Fruit fly (Drosophila melanogaster) whole organism, pupa: Measurements from ENCODE around the gene Zmynd10.

Experiments
- CG10348 ChIP-seq: fragments of 200-800 bp; sonication (Bioruptor generic); IDR thresholded peaks from 2 replicates; pipeline ENCODE4 v1.3.6; 2022; ENCODE audit warnings: missing biosample characterization, missing genetic modification characterization
- CG12605 ChIP-seq: fragments of 200-800 bp; sonication (Bioruptor generic); IDR thresholded peaks from 2 replicates; pipeline ENCODE4 v1.3.6; 2022; ENCODE audit warnings: missing biosample characterization, missing genetic modification characterization
- CG13204 ChIP-seq: fragments of 200-800 bp; sonication (Bioruptor generic); optimal IDR thresholded peaks from 2 replicates; lab custom pipeline; 2018; ENCODE audit warnings: missing biosample characterization, mild to moderate bottlenecking, missing genetic modification characterization, moderate library complexity
- CG14655 ChIP-seq: fragments of 200-800 bp; sonication (Bioruptor generic); optimal IDR thresholded peaks from 3 replicates; lab custom pipeline; 2017; ENCODE audit warnings: mild to moderate bottlenecking, missing biosample characterization, missing genetic modification reagents, missing genetic modification characterization
- CG32121 ChIP-seq: fragments of 200-800 bp; sonication (Bioruptor generic); IDR thresholded peaks from 2 replicates; pipeline ENCODE4 v1.3.6; 2022; ENCODE audit warnings: missing biosample characterization, missing genetic modification characterization
- CG4496 ChIP-seq: fragments of 200-800 bp; sonication (Bioruptor generic); IDR thresholded peaks from 3 replicates; pipeline ENCODE4 v1.3.6; 2022; ENCODE audit warnings: missing biosample characterization, missing genetic modification characterization
- CG9948 ChIP-seq: fragments of 200-800 bp; sonication (Bioruptor generic); optimal IDR thresholded peaks from 2 replicates; lab custom pipeline; 2018; ENCODE audit warnings: missing biosample characterization, mild to moderate bottlenecking, missing genetic modification characterization, moderate library complexity
- Ets98B ChIP-seq: fragments of 200-800 bp; sonication (Bioruptor generic); IDR thresholded peaks from 2 replicates; pipeline ENCODE4 v1.3.6; 2022; ENCODE audit warnings: missing biosample characterization, missing genetic modification characterization
- Pif1B ChIP-seq: fragments of 200-800 bp; sonication (Bioruptor generic); optimal IDR thresholded peaks from 3 replicates; lab custom pipeline; 2016; ENCODE audit warnings: missing biosample characterization, missing genetic modification characterization
- Snoo ChIP-seq: fragments of 200-800 bp; sonication (Bioruptor generic); optimal IDR thresholded peaks from 3 replicates; lab custom pipeline; 2017; ENCODE audit warnings: missing biosample characterization, mild to moderate bottlenecking, missing genetic modification characterization, inconsistent platforms

DNA sequence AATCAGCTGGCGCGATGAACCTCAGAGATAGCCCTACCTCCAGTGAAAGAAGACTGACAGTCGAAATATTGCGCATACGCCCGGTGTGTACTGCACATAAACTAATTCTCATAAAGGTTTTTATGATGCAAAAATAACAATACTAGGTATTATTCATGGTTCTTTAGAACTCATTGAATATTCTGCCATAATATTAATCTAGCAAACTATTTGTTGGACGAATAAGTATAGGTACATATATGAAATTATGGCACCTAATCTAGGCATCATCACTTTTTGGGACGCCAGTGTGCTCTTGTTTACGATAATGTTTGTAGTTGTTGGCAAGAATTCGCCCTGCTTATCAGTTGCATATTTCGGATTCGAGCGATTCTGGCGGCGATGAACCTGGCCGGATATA is 4.5 kb downstream of the Zmynd10 start:
- no peak for TF ChIP-seq CG10348 (GFP tag; lab: Robert Waterston, UW)
- no peak for TF ChIP-seq CG13204
- peak; percentile 56; the same call in 1 of the 3 replicates for TF ChIP-seq CG4496 (GFP tag; lab: Robert Waterston, UW)
- no peak for TF ChIP-seq CG9948
- no peak for TF ChIP-seq Pif1B (GFP tag; lab: Kevin White, UChicago)
- peak; percentile 58 for TF ChIP-seq Snoo (tag; lab: Kevin White, UChicago)
- no peak for TF ChIP-seq CG14655
- TF ChIP-seq CG32121 = no peak
- TF ChIP-seq CG12605 (GFP tag; lab: Robert Waterston, UW) = no peak
- TF ChIP-seq Ets98B (GFP tag; lab: Robert Waterston, UW) = no peak
